Worm (Caenorhabditis elegans): ENCODE results near the gene tag-10.

The tag-10 gene

DNA sequence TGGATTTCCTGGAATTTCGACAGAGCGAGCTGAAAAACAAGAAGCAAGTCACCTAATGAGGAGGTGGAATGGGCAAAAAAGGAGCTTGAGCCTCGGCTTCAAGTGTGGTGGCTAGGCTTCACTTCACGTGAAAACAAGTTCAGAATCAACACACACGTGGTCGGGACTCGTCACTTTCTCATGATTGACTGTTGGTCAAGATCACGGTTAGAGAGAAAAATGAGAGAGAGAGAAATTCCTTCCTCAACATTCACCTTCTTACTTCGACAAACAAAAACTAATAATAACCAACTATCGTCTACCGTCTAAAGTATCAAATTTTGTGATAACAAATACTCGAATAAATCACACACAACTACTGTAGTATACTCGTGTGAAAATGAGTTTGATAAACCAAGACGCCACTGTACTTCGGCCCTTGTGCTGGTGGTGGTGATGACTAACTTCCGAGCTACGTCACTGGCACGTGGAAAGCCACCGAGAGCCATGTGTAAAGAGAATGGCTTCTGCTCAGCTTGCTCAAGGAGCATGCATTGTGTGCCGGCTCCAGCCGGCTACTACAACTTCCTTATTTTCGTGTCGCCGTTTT lies 41.3 kb downstream of the tag-10 start (continued):
- TF ChIP-seq spr-3 (GFP tag; optimal IDR thresholded peaks at IDR 0.05) (no peak), lin-1 (GFP tag; IDR thresholded peaks at IDR 0.05) (0 out of 2 replicates have a peak, but pooled peaks have one; percentile 24), ces-1 (GFP tag; optimal IDR thresholded peaks at IDR 0.05) (no peak), lin-39 (tag; optimal IDR thresholded peaks at IDR 0.05) (no peak), Y105C5A.15 (GFP tag; IDR thresholded peaks at IDR 0.05) (no peak), snpc-4 (tag; optimal IDR thresholded peaks at IDR 0.05) (no peak), ZK546.5 (tag; optimal IDR thresholded peaks at IDR 0.05) (no peak), daf-12 (tag; optimal IDR thresholded peaks at IDR 0.05) (no peak), T20F7.1 (GFP tag; optimal IDR thresholded peaks at IDR 0.05) (no peak), vab-7 (GFP tag; IDR thresholded peaks at IDR 0.05) (no peak), lsy-2 (tag; optimal IDR thresholded peaks at IDR 0.05) (no peak), zip-2 (tag; optimal IDR thresholded peaks at IDR 0.05) (no peak), daf-16 (GFP tag; optimal IDR thresholded peaks at IDR 0.05) (no peak), daf-16 (tag; optimal IDR thresholded peaks at IDR 0.05) (peak; percentile 4), nhr-77 (tag; optimal IDR thresholded peaks at IDR 0.05) (peak; percentile 20), lir-3 (tag; optimal IDR thresholded peaks at IDR 0.05) (no peak), egl-27 (tag; optimal IDR thresholded peaks at IDR 0.05) (no peak), ceh-62 (tag; optimal IDR thresholded peaks at IDR 0.05) (no peak), gei-8 (GFP tag; optimal IDR thresholded peaks at IDR 0.05) (no peak), snpc-1.2 (GFP tag; IDR thresholded peaks at IDR 0.05) (no peak), F49E8.2 (tag; optimal IDR thresholded peaks at IDR 0.05; ENCODE audit: borderline replicate concordance) (no peak), dve-1 (tag; optimal IDR thresholded peaks at IDR 0.05; ENCODE audit: insufficient read depth) (peak; percentile 27), lim-7 (GFP tag; IDR thresholded peaks at IDR 0.05) (no peak), unc-39 (tag; optimal IDR thresholded peaks at IDR 0.05) (no peak), dpl-1 (GFP tag; optimal IDR thresholded peaks at IDR 0.05) (no peak), nhr-102 (tag; optimal IDR thresholded peaks at IDR 0.05) (peak; percentile 45), saeg-2 (GFP tag; IDR thresholded peaks at IDR 0.05) (no peak), mes-2 (tag; optimal IDR thresholded peaks at IDR 0.05; ENCODE audit: poor library complexity, severe bottlenecking) (peak; percentile 11), unc-62 (GFP tag; optimal IDR thresholded peaks at IDR 0.05 in 1 of 2) (peak in 1 of 2 experiments; percentile 32), unc-62 (tag; optimal IDR thresholded peaks at IDR 0.05) (no peak), zag-1 (tag; optimal IDR thresholded peaks at IDR 0.05) (no peak), nhr-28 (tag; optimal IDR thresholded peaks at IDR 0.05) (peak; percentile 29), zfp-2 (tag; optimal IDR thresholded peaks at IDR 0.05) (no peak), mxl-2 (GFP tag; conservative IDR thresholded peaks at IDR 0.05) (no peak), zip-11 (GFP tag; IDR thresholded peaks at IDR 0.05) (no peak), daf-8 (GFP tag; IDR thresholded peaks at IDR 0.05) (no peak), ama-1 (optimal IDR thresholded peaks at IDR 0.05) (no peak), pha-4 (GFP tag; IDR thresholded peaks at IDR 0.05) (no peak), pha-4 (tag; optimal IDR thresholded peaks at IDR 0.05) (no peak), Y5F2A.4 (GFP tag; optimal IDR thresholded peaks at IDR 0.05) (no peak), madf-5 (GFP tag; IDR thresholded peaks at IDR 0.05) (no peak), nhr-42 (GFP tag; IDR thresholded peaks at IDR 0.05) (no peak), lin-15B (tag; optimal IDR thresholded peaks at IDR 0.05) (no peak), duxl-1 (tag; optimal IDR thresholded peaks at IDR 0.05; ENCODE audit: poor library complexity) (no peak), fkh-10 (GFP tag; optimal IDR thresholded peaks at IDR 0.05) (no peak), madf-9 (GFP tag; conservative IDR thresholded peaks at IDR 0.05) (no peak), ceh-32 (tag; optimal IDR thresholded peaks at IDR 0.05; ENCODE audit: poor library complexity) (no peak), lin-29 (GFP tag; IDR thresholded peaks at IDR 0.05) (no peak), spr-1 (tag; optimal IDR thresholded peaks at IDR 0.05) (no peak), F10B5.3 (tag; optimal IDR thresholded peaks at IDR 0.05) (no peak), hlh-30 (tag; optimal IDR thresholded peaks at IDR 0.05; ENCODE audit: insufficient read depth) (peak; percentile 68), tra-1 (GFP tag; IDR thresholded peaks at IDR 0.05) (no peak)

Data from whole organism, L4 larva.